Fruit fly (Drosophila melanogaster) whole organism, embryonic: ENCODE results near the gene CG3587.

Experiments
- Ada2b ChIP-seq: fragments of 200-800 bp; sonication (Bioruptor generic); IDR thresholded peaks from 2 replicates; pipeline ENCODE4 v1.3.6; 2022; ENCODE audit warnings: missing biosample characterization, missing genetic modification characterization
- Atf6 ChIP-seq: fragments of 200-800 bp; sonication (Bioruptor generic); IDR thresholded peaks from 2 replicates; pipeline ENCODE4 v1.3.6; 2022; ENCODE audit warnings: missing biosample characterization, missing genetic modification characterization
- BtbVII ChIP-seq: fragments of 200-800 bp; sonication (Bioruptor generic); optimal IDR thresholded peaks from 3 replicates; lab custom pipeline; 2017; ENCODE audit warnings: missing biosample characterization, mild to moderate bottlenecking, missing genetic modification characterization
- CG10147 ChIP-seq: fragments of 200-800 bp; sonication (Bioruptor generic); optimal IDR thresholded peaks from 2 replicates; lab custom pipeline; 2019; ENCODE audit warnings: missing biosample characterization, mild to moderate bottlenecking, missing genetic modification characterization, moderate library complexity
- CG10274 ChIP-seq: fragments of 200-800 bp; sonication (Bioruptor generic); optimal IDR thresholded peaks from 3 replicates; lab custom pipeline; 2017; ENCODE audit warnings: missing biosample characterization, mild to moderate bottlenecking, missing genetic modification characterization
- CG10979 ChIP-seq: fragments of 200-800 bp; sonication (Bioruptor generic); optimal IDR thresholded peaks from 2 replicates; lab custom pipeline; 2018; ENCODE audit warnings: missing biosample characterization, mild to moderate bottlenecking, missing genetic modification characterization, moderate library complexity
- CG11456 ChIP-seq: fragments of 200-800 bp; sonication (Bioruptor generic); IDR thresholded peaks from 3 replicates; pipeline ENCODE4 v1.3.6; 2022; ENCODE audit warnings: missing biosample characterization, missing genetic modification characterization
- CG12659 ChIP-seq: fragments of 200-800 bp; sonication (Bioruptor generic); optimal IDR thresholded peaks from 3 replicates; lab custom pipeline; 2017; ENCODE audit warnings: mild to moderate bottlenecking, missing biosample characterization, missing genetic modification reagents, missing genetic modification characterization
- CG13287 ChIP-seq: fragments of 200-800 bp; sonication (Bioruptor generic); IDR thresholded peaks from 2 replicates; pipeline ENCODE4 v1.3.6; 2022; ENCODE audit warnings: missing biosample characterization, missing genetic modification characterization; ENCODE audit not compliant: partially characterized antibody
- CG14050 ChIP-seq: fragments of 200-800 bp; sonication (Bioruptor generic); IDR thresholded peaks from 3 replicates; pipeline ENCODE4 v1.3.6; 2022; ENCODE audit warnings: missing biosample characterization, missing genetic modification characterization
- CG1792 ChIP-seq: fragments of 200-800 bp; sonication (Bioruptor generic); optimal IDR thresholded peaks from 2 replicates; lab custom pipeline; 2016; ENCODE audit warnings: missing biosample characterization, missing genetic modification characterization
- CG30431 ChIP-seq: fragments of 200-800 bp; sonication (Bioruptor generic); optimal IDR thresholded peaks from 2 replicates; lab custom pipeline; 2017; ENCODE audit warnings: missing biosample characterization, missing genetic modification characterization
- CG31441 ChIP-seq: fragments of 200-800 bp; sonication (Bioruptor generic); IDR thresholded peaks from 2 replicates; pipeline ENCODE4 v1.3.6; 2022; ENCODE audit warnings: missing biosample characterization, missing genetic modification characterization
- CG33213 ChIP-seq: fragments of 200-800 bp; sonication (Bioruptor generic); optimal IDR thresholded peaks from 3 replicates; lab custom pipeline; 2016; ENCODE audit warnings: missing biosample characterization, missing genetic modification characterization
- CG3847 ChIP-seq: fragments of 200-800 bp; sonication (Bioruptor generic); IDR thresholded peaks from 2 replicates; pipeline ENCODE4 v1.3.6; 2022; ENCODE audit warnings: missing biosample characterization, missing genetic modification characterization
- CG42726 ChIP-seq: fragments of 200-800 bp; sonication (Bioruptor generic); IDR thresholded peaks from 2 replicates; pipeline ENCODE4 v1.3.6; 2022; ENCODE audit warnings: missing biosample characterization, missing genetic modification characterization; ENCODE audit not compliant: partially characterized antibody
- CG4820 ChIP-seq: fragments of 200-800 bp; sonication (Bioruptor generic); optimal IDR thresholded peaks from 3 replicates; lab custom pipeline; 2016; ENCODE audit warnings: missing biosample characterization, missing genetic modification characterization
- CG6254 ChIP-seq: fragments of 200-800 bp; sonication (Bioruptor generic); optimal IDR thresholded peaks from 3 replicates; lab custom pipeline; 2017; ENCODE audit warnings: mild to moderate bottlenecking, missing biosample characterization, missing genetic modification reagents, missing genetic modification characterization
- CG8944 ChIP-seq: fragments of 200-800 bp; sonication (Bioruptor generic); optimal IDR thresholded peaks from 3 replicates; lab custom pipeline; 2016; ENCODE audit warnings: missing biosample characterization, missing genetic modification characterization
- D ChIP-seq, 2 experiments: fragments of 200-800 bp in 1 of 2; fragments of >200 bp in 1 of 2; sonication (Bioruptor generic) in 1 of 2; optimal IDR thresholded peaks; 2 replicates in 1 of 2; 3 replicates in 1 of 2; lab custom pipeline; 2017; ENCODE audit warnings: mild to moderate bottlenecking in 1 of 2, missing biosample characterization in 1 of 2, missing genetic modification characterization in 1 of 2, missing genetic modification reagents in 1 of 2
- HLH4C ChIP-seq: fragments of 200-800 bp; sonication (Bioruptor generic); IDR thresholded peaks from 3 replicates; pipeline ENCODE4 v1.3.6; 2022; ENCODE audit warnings: missing biosample characterization, missing genetic modification characterization; ENCODE audit not compliant: partially characterized antibody
- MBD-R2 ChIP-seq: fragments of 200-800 bp; sonication (Bioruptor generic); IDR thresholded peaks from 2 replicates; pipeline ENCODE4 v1.3.6; 2022; ENCODE audit warnings: missing biosample characterization, missing genetic modification characterization
- Myb ChIP-seq: fragments of 200-800 bp; sonication (Bioruptor generic); optimal IDR thresholded peaks from 2 replicates; lab custom pipeline; 2016; ENCODE audit warnings: missing biosample characterization, missing genetic modification characterization
- Rx ChIP-seq: fragments of 200-800 bp; sonication (Bioruptor generic); IDR thresholded peaks from 2 replicates; pipeline ENCODE4 v1.3.6; 2022; ENCODE audit warnings: missing biosample characterization, missing genetic modification characterization
- Ssrp ChIP-seq: fragments of 200-800 bp; sonication (Bioruptor generic); optimal IDR thresholded peaks from 2 replicates; lab custom pipeline; 2018; ENCODE audit warnings: missing biosample characterization, mild to moderate bottlenecking, missing genetic modification characterization, moderate library complexity
- TFAM ChIP-seq: fragments of 200-800 bp; sonication (Bioruptor generic); optimal IDR thresholded peaks from 2 replicates; lab custom pipeline; 2017; ENCODE audit warnings: missing biosample characterization, missing genetic modification characterization, inconsistent platforms
- btn ChIP-seq: fragments of 200-800 bp; sonication (Bioruptor generic); optimal IDR thresholded peaks from 2 replicates; lab custom pipeline; 2016; ENCODE audit warnings: missing biosample characterization, missing genetic modification characterization
- chif ChIP-seq, 2 experiments: fragments of 200-800 bp; sonication (Bioruptor generic); optimal IDR thresholded peaks; 3 replicates each; lab custom pipeline; 2016; ENCODE audit warnings: missing biosample characterization in 2 of 2, missing genetic modification characterization in 2 of 2
- crc ChIP-seq: fragments of 200-800 bp; sonication (Bioruptor generic); optimal IDR thresholded peaks from 2 replicates; lab custom pipeline; 2016; ENCODE audit warnings: missing biosample characterization, missing genetic modification characterization
- da ChIP-seq: fragments of 200-800 bp; sonication (Bioruptor generic); optimal IDR thresholded peaks from 2 replicates; lab custom pipeline; 2016; ENCODE audit warnings: missing biosample characterization, missing genetic modification characterization
- dmrt11E ChIP-seq: fragments of 200-800 bp; sonication (Bioruptor generic); optimal IDR thresholded peaks from 3 replicates; lab custom pipeline; 2018; ENCODE audit warnings: missing biosample characterization, mild to moderate bottlenecking, missing genetic modification characterization, moderate library complexity
- esg ChIP-seq: fragments of 200-800 bp; sonication (Bioruptor generic); conservative IDR thresholded peaks from 2 replicates; pipeline ENCODE4 v1.3.6; 2022; ENCODE audit warnings: missing biosample characterization, missing genetic modification characterization
- eyg ChIP-seq: fragments of 200-800 bp; sonication (Bioruptor generic); optimal IDR thresholded peaks from 3 replicates; lab custom pipeline; 2016; ENCODE audit warnings: missing biosample characterization, missing genetic modification characterization
- gcm ChIP-seq: fragments of 200-800 bp; sonication (Bioruptor generic); optimal IDR thresholded peaks from 2 replicates; lab custom pipeline; 2019; ENCODE audit warnings: missing biosample characterization, mild to moderate bottlenecking, missing genetic modification characterization, moderate library complexity
- gsb ChIP-seq: fragments of 200-800 bp; sonication (Bioruptor generic); IDR thresholded peaks from 2 replicates; pipeline ENCODE4 v1.3.6; 2022; ENCODE audit warnings: missing biosample characterization, missing genetic modification characterization
- kay ChIP-seq: fragments of 200-800 bp; sonication (Bioruptor generic); optimal IDR thresholded peaks from 2 replicates; lab custom pipeline; 2016; ENCODE audit warnings: missing biosample characterization, missing genetic modification characterization
- ken ChIP-seq: fragments of 200-800 bp; sonication (Bioruptor generic); IDR thresholded peaks from 3 replicates; pipeline ENCODE4 v1.3.6; 2022; ENCODE audit warnings: missing biosample characterization, missing genetic modification characterization
- lab ChIP-seq: fragments of 200-800 bp; sonication (Bioruptor generic); optimal IDR thresholded peaks from 3 replicates; lab custom pipeline; 2017; ENCODE audit warnings: missing biosample characterization, missing genetic modification characterization, mild to moderate bottlenecking, moderate library complexity, missing genetic modification reagents
- oc ChIP-seq: fragments of 200-800 bp; sonication (Bioruptor generic); optimal IDR thresholded peaks from 2 replicates; lab custom pipeline; 2018; ENCODE audit warnings: missing biosample characterization, mild to moderate bottlenecking, missing genetic modification characterization, moderate library complexity
- odd ChIP-seq: fragments of 200-800 bp; sonication (Bioruptor generic); optimal IDR thresholded peaks from 2 replicates; lab custom pipeline; 2017; ENCODE audit warnings: missing biosample characterization, mild to moderate bottlenecking, missing genetic modification characterization
- pho ChIP-seq: fragments of 200-800 bp; sonication (Bioruptor generic); optimal IDR thresholded peaks from 2 replicates; lab custom pipeline; 2016; ENCODE audit warnings: missing biosample characterization, missing genetic modification characterization
- run ChIP-seq: fragments of 200-800 bp; sonication (Bioruptor generic); optimal IDR thresholded peaks from 3 replicates; lab custom pipeline; 2018; ENCODE audit warnings: missing biosample characterization, mild to moderate bottlenecking, missing genetic modification characterization
- salm ChIP-seq: fragments of 200-800 bp; sonication (Bioruptor generic); optimal IDR thresholded peaks from 2 replicates; lab custom pipeline; 2018; ENCODE audit warnings: missing biosample characterization, mild to moderate bottlenecking, missing genetic modification characterization
- sim ChIP-seq: fragments of 200-800 bp; sonication (Bioruptor generic); IDR thresholded peaks from 2 replicates; pipeline ENCODE4 v1.3.6; 2022; ENCODE audit warnings: missing biosample characterization, missing genetic modification characterization
- sisA ChIP-seq: fragments of 200-800 bp; sonication (Bioruptor generic); IDR thresholded peaks from 2 replicates; pipeline ENCODE4 v1.3.6; 2022; ENCODE audit warnings: missing biosample characterization, missing genetic modification characterization
- usp ChIP-seq: fragments of >200 bp; optimal IDR thresholded peaks from 2 replicates; lab custom pipeline; 2017; ENCODE audit warnings: missing biosample characterization, missing genetic modification characterization
- vvl ChIP-seq: fragments of 200-800 bp; sonication (Bioruptor generic); IDR thresholded peaks from 2 replicates; pipeline ENCODE4 v1.3.6; 2022; ENCODE audit warnings: missing biosample characterization, missing genetic modification characterization
- z ChIP-seq: fragments of 200-800 bp; sonication (Bioruptor generic); IDR thresholded peaks from 3 replicates; pipeline ENCODE4 v1.3.6; 2022; ENCODE audit warnings: missing biosample characterization, missing genetic modification characterization
- zen2 ChIP-seq: fragments of 200-800 bp; sonication (Bioruptor generic); IDR thresholded peaks from 3 replicates; pipeline ENCODE4 v1.3.6; 2022; ENCODE audit warnings: missing biosample characterization, missing genetic modification characterization; ENCODE audit not compliant: partially characterized antibody

Gene CG3587

dm6 chrX:1963591-1964216, 23.6 kb downstream of the CG3587 start (continued):
- TF ChIP-seq dmrt11E (tag; lab: Kevin White, UChicago) (peak; percentile 33), kay (GFP tag; lab: Kevin White, UChicago) (peak; percentile 73), gsb (peak; percentile 91), esg (GFP tag; lab: Robert Waterston, UW) (peak; percentile 96), salm (tag; lab: Kevin White, UChicago) (peak; percentile 87), Atf6 (GFP tag; lab: Robert Waterston, UW) (peak; percentile 93), CG10979 (peak; percentile 89), CG6254 (GFP tag; lab: Kevin White, UChicago) (peak; percentile 91), CG10274 (peak; percentile 80), Ssrp (tag; lab: Kevin White, UChicago) (peak; percentile 93), z (GFP tag; lab: Robert Waterston, UW) (peak; percentile 48; the same call in 1 of the 3 replicates), run (tag; lab: Kevin White, UChicago) (peak; percentile 83), CG3847 (peak; percentile 94), CG10147 (GFP tag; lab: Kevin White, UChicago) (peak; percentile 74), odd (peak; percentile 91), chif (GFP tag; optimal IDR thresholded peaks at IDR 0.05; lab: Kevin White, UChicago) (peak; percentile 88 to 94), MBD-R2 (GFP tag; lab: Robert Waterston, UW) (peak; percentile 80), D (optimal IDR thresholded peaks at IDR 0.05; lab: Kevin White, UChicago) (no peak), D (GFP tag; optimal IDR thresholded peaks at IDR 0.05; lab: Kevin White, UChicago) (peak; percentile 93), CG1792 (GFP tag; lab: Kevin White, UChicago) (peak; percentile 90), crc (GFP tag; lab: Kevin White, UChicago) (peak; percentile 78), pho (GFP tag; lab: Kevin White, UChicago) (peak; percentile 88), btn (peak; percentile 90), zen2 (GFP tag; lab: Robert Waterston, UW) (no peak), CG8944 (GFP tag; lab: Kevin White, UChicago) (peak; percentile 93), Ada2b (GFP tag; lab: Robert Waterston, UW) (peak; percentile 97), oc (tag; lab: Kevin White, UChicago) (peak; percentile 96), CG42726 (GFP tag; lab: Robert Waterston, UW) (no peak), HLH4C (no peak), eyg (peak; percentile 78), da (GFP tag; lab: Kevin White, UChicago) (peak; percentile 57), CG31441 (GFP tag; lab: Robert Waterston, UW) (peak; percentile 93), CG11456 (peak; percentile 95), CG14050 (GFP tag; lab: Robert Waterston, UW) (peak; percentile 96), CG4820 (GFP tag; lab: Kevin White, UChicago) (peak; percentile 91), sim (GFP tag; lab: Robert Waterston, UW) (peak; percentile 84), vvl (GFP tag; lab: Robert Waterston, UW) (peak; percentile 98), CG13287 (GFP tag; lab: Robert Waterston, UW) (0 out of 2 replicates have a peak, but pooled peaks have one; percentile 24), sisA (GFP tag; lab: Robert Waterston, UW) (peak; percentile 98), usp (GFP tag; lab: Kevin White, UChicago) (no peak), Rx (GFP tag; lab: Robert Waterston, UW) (peak; percentile 93), CG30431 (GFP tag; lab: Kevin White, UChicago) (peak; percentile 92), TFAM (GFP tag; lab: Kevin White, UChicago) (peak; percentile 79), ken (peak; percentile 98), CG12659 (GFP tag; lab: Kevin White, UChicago) (peak; percentile 94), BtbVII (peak; percentile 91), CG33213 (GFP tag; lab: Kevin White, UChicago) (peak; percentile 92), gcm (peak; percentile 80), lab (GFP tag; lab: Kevin White, UChicago) (peak; percentile 96), Myb (GFP tag; lab: Kevin White, UChicago) (peak; percentile 75)
